Fruit fly (Drosophila melanogaster): ENCODE data around the gene CG13857.

Gene CG13857

DNA sequence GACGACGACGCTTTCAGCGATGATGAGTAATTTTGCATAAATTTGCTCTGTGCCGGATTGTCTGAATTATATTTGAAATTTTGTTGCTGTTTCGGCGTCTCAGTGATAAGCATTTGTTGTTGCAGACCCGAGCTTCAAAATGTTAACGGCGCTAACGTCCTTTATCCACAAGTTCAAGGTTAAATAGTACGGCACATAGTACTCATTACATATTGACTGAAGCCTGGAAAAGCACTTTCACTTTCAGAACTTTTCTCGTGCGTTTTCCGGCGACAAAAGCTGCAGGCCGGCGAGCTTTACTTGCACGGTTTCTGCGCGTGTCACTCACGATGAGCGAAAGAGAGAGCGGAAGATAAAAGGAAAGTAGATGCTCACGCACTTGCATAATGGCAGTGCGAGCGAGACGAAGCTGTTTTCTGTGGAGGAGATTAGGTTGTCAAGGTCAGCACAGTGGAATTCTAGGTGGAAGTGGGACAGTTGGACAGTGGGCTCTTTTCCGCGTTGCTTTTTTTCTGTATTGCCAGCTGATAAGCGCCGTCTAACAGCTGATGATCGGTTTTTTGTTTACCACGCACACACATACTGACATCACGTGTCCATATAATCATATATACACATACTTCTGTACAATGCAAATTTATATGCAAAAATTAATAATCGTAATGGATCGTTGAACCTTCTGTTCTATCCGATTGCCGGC is 25.7 kb downstream of the CG13857 start (continued):
- TF ChIP-seq h (optimal IDR thresholded peaks at IDR 0.05), result no peak
- peak; percentile 60 for TF ChIP-seq vnd (GFP tag; IDR thresholded peaks at IDR 0.05; ENCODE audit: partially characterized antibody)
- no peak for TF ChIP-seq HLHmδ (GFP tag; optimal IDR thresholded peaks at IDR 0.05)
- TF ChIP-seq CG4617 (GFP tag; optimal IDR thresholded peaks at IDR 0.05; ENCODE audit: borderline replicate concordance), result no peak
- TF ChIP-seq row (GFP tag; IDR thresholded peaks at IDR 0.05), result no peak
- TF ChIP-seq bab2 (GFP tag; optimal IDR thresholded peaks at IDR 0.05), result no peak
- TF ChIP-seq CG13894 (tag; optimal IDR thresholded peaks at IDR 0.05), result no peak
- no peak for TF ChIP-seq CG6813 (GFP tag; optimal IDR thresholded peaks at IDR 0.05)
- no peak for TF ChIP-seq CG17186 (GFP tag; optimal IDR thresholded peaks at IDR 0.05)
- no peak for TF ChIP-seq CG34422 (GFP tag; IDR thresholded peaks at IDR 0.05)
- no peak for TF ChIP-seq br (optimal IDR thresholded peaks at IDR 0.05)
- no peak for TF ChIP-seq CG1647 (GFP tag; optimal IDR thresholded peaks at IDR 0.05)
- no peak for TF ChIP-seq ATbp (GFP tag; optimal IDR thresholded peaks at IDR 0.05)
- TF ChIP-seq Fer3 (tag; optimal IDR thresholded peaks at IDR 0.05), result no peak
- TF ChIP-seq her (GFP tag; optimal IDR thresholded peaks at IDR 0.05), result peak; percentile 17
- no peak for TF ChIP-seq nmo (GFP tag; optimal IDR thresholded peaks at IDR 0.05)
- TF ChIP-seq CG10274 (GFP tag; optimal IDR thresholded peaks at IDR 0.05), result no peak
- TF ChIP-seq crol (GFP tag; IDR thresholded peaks at IDR 0.05), result no peak
- peak; percentile 98 for TF ChIP-seq CG7987 (GFP tag; optimal IDR thresholded peaks at IDR 0.05)
- TF ChIP-seq slbo (GFP tag; IDR thresholded peaks at IDR 0.05), result no peak
- no peak for TF ChIP-seq E2f1 (GFP tag; IDR thresholded peaks at IDR 0.05)
- no peak for TF ChIP-seq CG10209 (GFP tag; optimal IDR thresholded peaks at IDR 0.05)
- no peak for TF ChIP-seq D19B (GFP tag; optimal IDR thresholded peaks at IDR 0.05)
- TF ChIP-seq Nf-YC (tag; optimal IDR thresholded peaks at IDR 0.05), result peak; percentile 9
- TF ChIP-seq crp (GFP tag; optimal IDR thresholded peaks at IDR 0.05), result peak in 1 of 2 experiments; percentile 73
- no peak for TF ChIP-seq aop (GFP tag; IDR thresholded peaks at IDR 0.05)
- TF ChIP-seq CG16779 (GFP tag; IDR thresholded peaks at IDR 0.05), result peak; percentile 55; the same call in 1 of the 2 replicates
- TF ChIP-seq CG2678 (tag; optimal IDR thresholded peaks at IDR 0.05), result no peak
- no peak for TF ChIP-seq CG12299 (tag; optimal IDR thresholded peaks at IDR 0.05)
- TF ChIP-seq CG33213 (GFP tag; optimal IDR thresholded peaks at IDR 0.05), result no peak
- TF ChIP-seq CG10147 (GFP tag; optimal IDR thresholded peaks at IDR 0.05), result no peak
- no peak for TF ChIP-seq Nf-YA (GFP tag; IDR thresholded peaks at IDR 0.05)
- TF ChIP-seq en (GFP tag; optimal IDR thresholded peaks at IDR 0.05), result no peak
- TF ChIP-seq wek (GFP tag; optimal IDR thresholded peaks at IDR 0.05), result no peak
- peak; percentile 16 for TF ChIP-seq nom (GFP tag; optimal IDR thresholded peaks at IDR 0.05)
- TF ChIP-seq CG32532 (GFP tag; IDR thresholded peaks at IDR 0.05), result no peak
- TF ChIP-seq fd102C (GFP tag; optimal IDR thresholded peaks at IDR 0.05), result no peak
- peak; percentile 69 for TF ChIP-seq CG13287 (GFP tag; IDR thresholded peaks at IDR 0.05; ENCODE audit: partially characterized antibody)
- no peak for TF ChIP-seq tin (GFP tag; optimal IDR thresholded peaks at IDR 0.05)
- TF ChIP-seq odd (GFP tag; optimal IDR thresholded peaks at IDR 0.05), result no peak
- TF ChIP-seq unc-4 (GFP tag; IDR thresholded peaks at IDR 0.05; ENCODE audit: partially characterized antibody), result peak; percentile 62
- no peak for TF ChIP-seq lmd (GFP tag; IDR thresholded peaks at IDR 0.05)
- TF ChIP-seq sd (tag; optimal IDR thresholded peaks at IDR 0.05), result peak; percentile 83
- TF ChIP-seq Dbx (GFP tag; IDR thresholded peaks at IDR 0.05), result no peak
- TF ChIP-seq CG15479 (GFP tag; optimal IDR thresholded peaks at IDR 0.05), result no peak
- TF ChIP-seq Dip2 (GFP tag; IDR thresholded peaks at IDR 0.05), result no peak
- no peak for TF ChIP-seq pros (GFP tag; optimal IDR thresholded peaks at IDR 0.05)
- TF ChIP-seq CG5180 (GFP tag; optimal IDR thresholded peaks at IDR 0.05), result no peak
- no peak for TF ChIP-seq CG1024 (GFP tag; IDR thresholded peaks at IDR 0.05)
- TF ChIP-seq CG17361 (GFP tag; IDR thresholded peaks at IDR 0.05), result no peak
